Fruit fly (Drosophila melanogaster): ENCODE results near the gene Hr78.

Gene Hr78

dm6 chr3L:21508621-21509020 is 11.3 kb upstream of the Hr78 start:
- TF ChIP-seq gl (tag; optimal IDR thresholded peaks at IDR 0.05), result no peak
- TF ChIP-seq EcR (GFP tag; optimal IDR thresholded peaks at IDR 0.05), result peak; percentile 73

- no peak for TF ChIP-seq CG8301 (tag; optimal IDR thresholded peaks at IDR 0.05)
- TF ChIP-seq Pif1A (GFP tag; optimal IDR thresholded peaks at IDR 0.05), result no peak
- TF ChIP-seq Pif1B (GFP tag; optimal IDR thresholded peaks at IDR 0.05), result no peak
- no peak for TF ChIP-seq gl (tag; optimal IDR thresholded peaks at IDR 0.05)
- TF ChIP-seq CG14655 (GFP tag; optimal IDR thresholded peaks at IDR 0.05), result no peak
- no peak for TF ChIP-seq CG34367 (tag; optimal IDR thresholded peaks at IDR 0.05)
- no peak for TF ChIP-seq D1 (tag; optimal IDR thresholded peaks at IDR 0.05)
- no peak for TF ChIP-seq Snoo (tag; optimal IDR thresholded peaks at IDR 0.05)
- TF ChIP-seq CG32121 (GFP tag; IDR thresholded peaks at IDR 0.05), result no peak
- no peak for TF ChIP-seq CG4496 (GFP tag; IDR thresholded peaks at IDR 0.05)
Measured at dm6 chr3L:21507955-21508354, 10.7 kb upstream of the Hr78 start.

DNA sequence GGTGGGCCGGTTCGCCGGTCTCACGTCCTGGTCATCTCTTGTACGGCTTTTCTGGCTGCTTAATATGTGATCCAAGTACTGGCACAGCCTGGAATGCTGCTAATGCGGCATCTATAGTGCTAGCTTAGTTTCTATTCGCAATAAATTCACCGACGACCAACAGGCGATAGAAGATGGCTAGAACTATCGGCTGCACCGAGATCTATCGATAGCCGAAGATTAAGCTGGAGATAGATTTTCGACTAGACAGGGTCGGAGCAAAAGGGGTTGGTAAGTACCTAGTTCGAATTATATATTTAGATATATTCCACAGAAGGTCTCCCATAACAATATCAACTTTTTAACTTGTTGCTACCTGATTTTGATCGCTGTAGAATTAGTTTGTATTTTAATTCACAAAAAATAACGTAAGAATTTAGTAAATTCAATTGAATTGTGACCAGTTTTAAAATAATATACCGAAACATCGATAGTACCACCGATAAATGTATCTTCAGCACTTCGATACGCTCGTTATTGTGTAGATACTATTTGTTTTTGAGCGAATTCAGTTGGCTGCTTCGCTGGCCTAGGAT is 10.1 kb upstream of the Hr78 start, which contains the start of the genes Glg1 and M6:
Glg1 (minus strand) TSS at position 185 of the 575 bp plus-strand sequence.
M6 (plus strand) TSS at position 499 of the 575 bp plus-strand sequence.
- TF ChIP-seq CG13204 (GFP tag; optimal IDR thresholded peaks at IDR 0.05) (no peak), CG12605 (GFP tag; IDR thresholded peaks at IDR 0.05) (no peak), EcR (GFP tag; optimal IDR thresholded peaks at IDR 0.05) (no peak), Snoo (tag; optimal IDR thresholded peaks at IDR 0.05) (peak; percentile 46), CG8301 (tag; optimal IDR thresholded peaks at IDR 0.05) (peak; percentile 44), rn (GFP tag; IDR thresholded peaks at IDR 0.05) (no peak), Pif1B (GFP tag; optimal IDR thresholded peaks at IDR 0.05) (no peak), CG14655 (GFP tag; optimal IDR thresholded peaks at IDR 0.05) (no peak), CG4496 (GFP tag; IDR thresholded peaks at IDR 0.05) (peak; percentile 58; the same call in 1 of the 3 replicates), Ets98B (GFP tag; IDR thresholded peaks at IDR 0.05) (no peak; the same call in 1 of the 2 replicates), fd96Ca (GFP tag; IDR thresholded peaks at IDR 0.05) (peak; percentile 56; the same call in 2 of the 3 replicates), Pif1A (GFP tag; optimal IDR thresholded peaks at IDR 0.05) (no peak), CG9948 (tag; optimal IDR thresholded peaks at IDR 0.05) (peak; percentile 36), CG15710 (tag; optimal IDR thresholded peaks at IDR 0.05) (peak; percentile 56), CG17806 (tag; optimal IDR thresholded peaks at IDR 0.05) (peak; percentile 35), CG8159 (tag; optimal IDR thresholded peaks at IDR 0.05) (peak; percentile 70), gl (tag; optimal IDR thresholded peaks at IDR 0.05) (no peak), CG32121 (GFP tag; IDR thresholded peaks at IDR 0.05) (peak; percentile 59; the same call in 1 of the 2 replicates)

DNA sequence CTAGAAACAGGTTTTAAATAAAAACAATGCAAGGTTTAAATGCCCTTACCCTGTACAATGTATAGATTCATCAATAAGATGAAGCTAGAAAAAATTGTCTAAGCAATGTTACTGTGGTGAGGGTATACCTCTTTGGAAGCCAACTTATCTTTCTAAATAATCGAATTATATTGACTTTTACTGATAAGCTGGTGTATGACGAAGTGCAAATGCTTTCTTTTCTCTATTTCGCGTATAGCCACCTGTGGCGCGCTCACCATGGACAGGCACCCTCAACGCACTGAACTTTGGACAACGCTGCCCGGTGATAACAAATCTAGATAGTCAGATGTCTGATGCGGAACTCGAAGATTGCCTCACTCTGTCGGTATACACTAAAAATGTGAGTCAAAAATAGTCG is 4.6 kb upstream of the Hr78 start:
- no peak for TF ChIP-seq CG34367 (tag; optimal IDR thresholded peaks at IDR 0.05)
- no peak for TF ChIP-seq CG13204 (GFP tag; optimal IDR thresholded peaks at IDR 0.05)
- no peak for TF ChIP-seq CG8301 (tag; optimal IDR thresholded peaks at IDR 0.05)

- TF ChIP-seq CG32121 (GFP tag; IDR thresholded peaks at IDR 0.05), result no peak
- no peak for TF ChIP-seq CG34367 (tag; optimal IDR thresholded peaks at IDR 0.05)
- no peak for TF ChIP-seq Pif1B (GFP tag; optimal IDR thresholded peaks at IDR 0.05)
- TF ChIP-seq D1 (tag; optimal IDR thresholded peaks at IDR 0.05), result no peak
- no peak for TF ChIP-seq CG8159 (tag; optimal IDR thresholded peaks at IDR 0.05)
- TF ChIP-seq CG4496 (GFP tag; IDR thresholded peaks at IDR 0.05), result no peak
- no peak for TF ChIP-seq CG17806 (tag; optimal IDR thresholded peaks at IDR 0.05)
- no peak for TF ChIP-seq gl (tag; optimal IDR thresholded peaks at IDR 0.05)
- TF ChIP-seq CG10348 (GFP tag; IDR thresholded peaks at IDR 0.05), result no peak
- TF ChIP-seq EcR (GFP tag; optimal IDR thresholded peaks at IDR 0.05), result no peak
- no peak for TF ChIP-seq CG9948 (tag; optimal IDR thresholded peaks at IDR 0.05)
- no peak for TF ChIP-seq CG14655 (GFP tag; optimal IDR thresholded peaks at IDR 0.05)
- TF ChIP-seq CG15710 (tag; optimal IDR thresholded peaks at IDR 0.05), result no peak
Measured at dm6 chr3L:21501172-21501571, 3.9 kb upstream of the Hr78 start, which contains the start of gene Est-Q. Gene Est-Q (plus strand): TSS chr3L:21501421.

DNA sequence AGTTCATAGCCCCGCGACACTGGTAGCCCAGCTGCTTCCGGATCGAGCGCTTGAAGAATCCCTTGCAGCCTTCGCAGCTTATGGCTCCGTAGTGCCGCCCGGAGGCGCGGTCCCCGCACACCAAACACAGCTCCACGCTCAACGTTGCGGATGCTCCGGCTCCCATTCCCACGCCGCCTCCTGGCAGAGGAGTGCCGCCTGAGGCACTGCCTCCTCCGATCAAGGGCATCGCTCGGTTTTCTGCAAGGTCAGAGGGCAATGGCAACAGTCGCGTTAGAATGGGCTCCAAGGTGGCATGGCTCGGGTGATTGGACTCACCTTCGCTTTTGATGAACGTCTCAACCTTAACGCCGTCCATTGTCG is 811 bp downstream of the Hr78 start:
- TF ChIP-seq CG8159 (tag; optimal IDR thresholded peaks at IDR 0.05), result no peak
- TF ChIP-seq CG12605 (GFP tag; IDR thresholded peaks at IDR 0.05), result no peak

DNA sequence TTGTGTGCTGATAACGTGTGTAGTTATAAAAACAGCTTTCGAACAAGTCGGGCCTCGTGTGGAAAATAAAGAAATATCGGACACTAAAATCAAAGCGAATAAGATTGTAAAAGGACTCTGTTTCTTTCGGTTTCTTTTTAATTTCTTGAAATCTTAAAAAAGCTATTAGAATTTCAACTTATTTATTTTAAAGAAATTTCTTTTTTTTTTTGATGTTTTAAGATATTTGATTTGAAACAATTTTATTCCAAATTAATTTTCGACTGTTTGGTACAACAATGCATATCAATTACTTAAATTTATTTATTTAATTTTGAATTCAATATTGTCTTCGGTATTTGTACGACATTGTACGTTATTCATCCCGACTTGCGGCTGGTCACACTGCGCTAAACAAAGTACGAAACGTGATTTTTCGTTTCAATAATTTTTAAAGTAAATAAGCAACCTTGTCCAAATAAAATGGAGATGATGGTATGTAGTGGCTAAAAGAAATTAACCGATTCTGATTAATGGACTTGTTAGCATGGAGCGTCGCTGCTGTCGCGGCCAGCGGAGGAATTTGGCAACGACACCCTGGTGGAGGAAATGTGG is 4.5 kb downstream of the Hr78 start, which contains the start of the genes CG7202 and CG7519:
CG7202 (minus strand) TSS at position 51 of the 594 bp plus-strand sequence.
CG7519 (plus strand) TSS at position 361 of the 594 bp plus-strand sequence.
- TF ChIP-seq CG14655 (GFP tag; optimal IDR thresholded peaks at IDR 0.05) (no peak), CG10348 (GFP tag; IDR thresholded peaks at IDR 0.05) (no peak), CG12605 (GFP tag; IDR thresholded peaks at IDR 0.05) (no peak), CG34367 (tag; optimal IDR thresholded peaks at IDR 0.05) (no peak), CG32121 (GFP tag; IDR thresholded peaks at IDR 0.05) (no peak), fd96Ca (GFP tag; IDR thresholded peaks at IDR 0.05) (no peak), gl (tag; optimal IDR thresholded peaks at IDR 0.05) (no peak), CG8159 (tag; optimal IDR thresholded peaks at IDR 0.05) (no peak), EcR (GFP tag; optimal IDR thresholded peaks at IDR 0.05) (no peak), CG13204 (GFP tag; optimal IDR thresholded peaks at IDR 0.05) (no peak), CG8301 (tag; optimal IDR thresholded peaks at IDR 0.05) (no peak), rn (GFP tag; IDR thresholded peaks at IDR 0.05) (no peak), CG4496 (GFP tag; IDR thresholded peaks at IDR 0.05) (no peak), Pif1B (GFP tag; optimal IDR thresholded peaks at IDR 0.05) (no peak), Snoo (tag; optimal IDR thresholded peaks at IDR 0.05) (no peak), CG9948 (tag; optimal IDR thresholded peaks at IDR 0.05) (no peak), Ets98B (GFP tag; IDR thresholded peaks at IDR 0.05) (no peak), Pif1A (GFP tag; optimal IDR thresholded peaks at IDR 0.05) (no peak)

All from whole organism, pupa.